Worm (Caenorhabditis elegans) whole organism, young adult: Measurements from ENCODE around the gene C40H5.2.

Source experiments
- B0019.2 ChIP-seq: fragments of 200-800 bp; sonication (Bioruptor generic); conservative IDR thresholded peaks from 2 replicates; pipeline ENCODE4 v1.3.6; 2022; ENCODE audit warnings: missing genetic modification reagents, missing genetic modification characterization, missing compliant biosample characterization
- F37B4.10 ChIP-seq: fragments of 200-800 bp; sonication (Bioruptor generic); IDR thresholded peaks from 2 replicates; pipeline ENCODE4 v1.3.6; 2022; ENCODE audit warnings: missing genetic modification characterization, missing compliant biosample characterization
- K11D2.4 ChIP-seq: fragments of 200-800 bp; sonication (Bioruptor generic); IDR thresholded peaks from 2 replicates; pipeline ENCODE4 v1.3.6; 2022; ENCODE audit warnings: missing genetic modification reagents, missing genetic modification characterization, missing compliant biosample characterization
- K12H6.12 ChIP-seq: fragments of 200-800 bp; sonication (Bioruptor generic); optimal IDR thresholded peaks from 2 replicates; lab custom pipeline; 2018; ENCODE audit warnings: mild to moderate bottlenecking, missing genetic modification characterization, missing compliant biosample characterization
- Y67H2A.10 ChIP-seq: fragments of 200-800 bp; sonication (Bioruptor generic); conservative IDR thresholded peaks from 2 replicates; pipeline ENCODE4 v1.3.6; 2022; ENCODE audit warnings: missing genetic modification reagents, missing genetic modification characterization, missing compliant biosample characterization
- atf-7 ChIP-seq: sonication (generic microtip); optimal IDR thresholded peaks from 2 replicates; lab custom pipeline; 2017; ENCODE audit warnings: mild to moderate bottlenecking, missing genetic modification characterization, missing compliant biosample characterization
- attf-5 ChIP-seq: fragments of 200-800 bp; sonication (Bioruptor generic); optimal IDR thresholded peaks from 2 replicates; lab custom pipeline; 2018; ENCODE audit warnings: mild to moderate bottlenecking, missing genetic modification characterization, missing compliant biosample characterization
- attf-6 ChIP-seq: fragments of 200-800 bp; sonication (Bioruptor generic); IDR thresholded peaks from 2 replicates; pipeline ENCODE4 v1.3.6; 2022; ENCODE audit warnings: missing genetic modification reagents, missing genetic modification characterization, missing compliant biosample characterization
- bed-1 ChIP-seq: fragments of 200-800 bp; sonication (Bioruptor generic); IDR thresholded peaks from 2 replicates; pipeline ENCODE4 v1.3.6; 2022; ENCODE audit warnings: missing genetic modification reagents, missing genetic modification characterization, missing compliant biosample characterization
- ccch-3 ChIP-seq: fragments of 200-800 bp; sonication (Bioruptor generic); optimal IDR thresholded peaks from 2 replicates; lab custom pipeline; 2018; ENCODE audit warnings: mild to moderate bottlenecking, missing genetic modification characterization, missing compliant biosample characterization
- ceh-100 ChIP-seq: fragments of 200-800 bp; sonication (Bioruptor generic); IDR thresholded peaks from 2 replicates; pipeline ENCODE4 v1.3.6; 2022; ENCODE audit warnings: missing genetic modification reagents, missing genetic modification characterization, missing compliant biosample characterization
- ceh-40 ChIP-seq: fragments of 200-800 bp; sonication (Bioruptor generic); IDR thresholded peaks from 2 replicates; pipeline ENCODE4 v1.3.6; 2022; ENCODE audit warnings: missing genetic modification characterization, missing compliant biosample characterization
- ceh-79 ChIP-seq: sonication (generic microtip); optimal IDR thresholded peaks from 2 replicates; lab custom pipeline; 2017; ENCODE audit warnings: mild to moderate bottlenecking, missing genetic modification characterization, missing compliant biosample characterization
- chd-7 ChIP-seq: sonication (generic microtip); optimal IDR thresholded peaks from 2 replicates; lab custom pipeline; 2016; ENCODE audit warnings: mild to moderate bottlenecking, missing genetic modification characterization, moderate library complexity, missing compliant biosample characterization
- die-1 ChIP-seq: sonication (generic microtip); optimal IDR thresholded peaks from 2 replicates; lab custom pipeline; 2016; ENCODE audit warnings: missing genotype, mild to moderate bottlenecking, missing genetic modification characterization, missing compliant biosample characterization
- dpff-1 ChIP-seq: sonication (generic microtip); optimal IDR thresholded peaks from 2 replicates; lab custom pipeline; 2017; ENCODE audit warnings: mild to moderate bottlenecking, missing genetic modification characterization, missing compliant biosample characterization
- egrh-3 ChIP-seq: fragments of 200-800 bp; sonication (Bioruptor generic); IDR thresholded peaks from 2 replicates; pipeline ENCODE4 v1.3.6; 2022; ENCODE audit warnings: missing genetic modification reagents, missing genetic modification characterization, missing compliant biosample characterization
- ekl-4 ChIP-seq: fragments of 200-800 bp; sonication (Bioruptor generic); IDR thresholded peaks from 2 replicates; pipeline ENCODE4 v1.3.6; 2022; ENCODE audit warnings: missing genetic modification reagents, missing genetic modification characterization, missing compliant biosample characterization
- ets-4 ChIP-seq: fragments of 200-800 bp; sonication (Bioruptor generic); optimal IDR thresholded peaks from 2 replicates; lab custom pipeline; 2018; ENCODE audit warnings: mild to moderate bottlenecking, missing genetic modification characterization, missing compliant biosample characterization
- lag-1 ChIP-seq: fragments of 200-800 bp; sonication (Bioruptor generic); IDR thresholded peaks from 2 replicates; pipeline ENCODE4 v1.3.6; 2022; ENCODE audit warnings: missing genetic modification reagents, missing genetic modification characterization, missing compliant biosample characterization
- let-607 ChIP-seq, 2 experiments: fragments of 200-800 bp in 1 of 2; sonication (Bioruptor generic) in 1 of 2; sonication (generic microtip) in 1 of 2; optimal IDR thresholded peaks; 2 replicates each; lab custom pipeline; 2016 to 2018; ENCODE audit warnings: mild to moderate bottlenecking in 2 of 2, missing compliant biosample characterization in 2 of 2, missing genetic modification characterization in 2 of 2, moderate library complexity in 2 of 2, missing genotype in 1 of 2
- lin-26 ChIP-seq: fragments of 200-800 bp; sonication (Bioruptor generic); IDR thresholded peaks from 2 replicates; pipeline ENCODE4 v1.3.6; 2022; ENCODE audit warnings: missing genetic modification reagents, missing genetic modification characterization, missing compliant biosample characterization
- lir-1 ChIP-seq: fragments of 200-800 bp; sonication (Bioruptor generic); conservative IDR thresholded peaks from 2 replicates; pipeline ENCODE4 v1.3.6; 2022; ENCODE audit warnings: missing genetic modification reagents, missing genetic modification characterization, missing compliant biosample characterization
- lsl-1 ChIP-seq: fragments of 200-800 bp; sonication (Bioruptor generic); optimal IDR thresholded peaks from 2 replicates; lab custom pipeline; 2018; ENCODE audit warnings: mild to moderate bottlenecking, missing genetic modification characterization, moderate library complexity, missing compliant biosample characterization
- madf-6 ChIP-seq: fragments of 200-800 bp; sonication (Bioruptor generic); IDR thresholded peaks from 2 replicates; pipeline ENCODE4 v1.3.6; 2022; ENCODE audit warnings: missing genetic modification reagents, missing genetic modification characterization, missing compliant biosample characterization
- mcd-1 ChIP-seq: fragments of 200-800 bp; sonication (Bioruptor generic); IDR thresholded peaks from 2 replicates; pipeline ENCODE4 v1.3.6; 2022; ENCODE audit warnings: missing genetic modification reagents, missing genetic modification characterization, missing compliant biosample characterization
- mes-4 ChIP-seq: sonication (generic microtip); optimal IDR thresholded peaks from 2 replicates; lab custom pipeline; 2016; ENCODE audit warnings: missing genotype, missing genetic modification characterization, missing compliant biosample characterization
- nfyb-1 ChIP-seq: fragments of 200-800 bp; sonication (Bioruptor generic); IDR thresholded peaks from 2 replicates; pipeline ENCODE4 v1.3.6; 2022; ENCODE audit warnings: missing genetic modification reagents, missing genetic modification characterization, missing compliant biosample characterization
- nhr-27 ChIP-seq: fragments of 200-800 bp; sonication (Bioruptor generic); optimal IDR thresholded peaks from 2 replicates; lab custom pipeline; 2018; ENCODE audit warnings: mild to moderate bottlenecking, missing genetic modification characterization, moderate library complexity, missing compliant biosample characterization
- nhr-80 ChIP-seq: sonication (generic microtip); optimal IDR thresholded peaks from 2 replicates; lab custom pipeline; 2016; ENCODE audit warnings: missing genetic modification characterization, missing compliant biosample characterization
- rec-8 ChIP-seq, 2 experiments: sonication (generic microtip); optimal IDR thresholded peaks; 2 replicates each; lab custom pipeline; 2016; ENCODE audit warnings: mild to moderate bottlenecking in 2 of 2, missing genetic modification characterization in 2 of 2, missing genetic modification reagents in 2 of 2, missing genotype in 2 of 2, missing biosample characterization in 1 of 2, missing compliant biosample characterization in 1 of 2, moderate library complexity in 1 of 2
- repo-1 ChIP-seq: sonication (generic microtip); optimal IDR thresholded peaks from 2 replicates; lab custom pipeline; 2017; ENCODE audit warnings: mild to moderate bottlenecking, missing genetic modification characterization, missing compliant biosample characterization
- sdz-38 ChIP-seq: sonication (generic microtip); optimal IDR thresholded peaks from 2 replicates; lab custom pipeline; 2016; ENCODE audit warnings: missing genotype, missing genetic modification characterization, missing compliant biosample characterization
- sea-2 ChIP-seq: fragments of 200-800 bp; sonication (Bioruptor generic); IDR thresholded peaks from 2 replicates; pipeline ENCODE4 v1.3.6; 2022; ENCODE audit warnings: missing genetic modification characterization, missing compliant biosample characterization
- somi-1 ChIP-seq: fragments of 200-800 bp; sonication (Bioruptor generic); optimal IDR thresholded peaks from 2 replicates; lab custom pipeline; 2018; ENCODE audit warnings: mild to moderate bottlenecking, missing genetic modification characterization, missing compliant biosample characterization
- tbx-9 ChIP-seq: sonication (generic microtip); optimal IDR thresholded peaks from 2 replicates; lab custom pipeline; 2016; ENCODE audit warnings: borderline replicate concordance, missing genetic modification characterization, inconsistent platforms, missing compliant biosample characterization
- unc-62 ChIP-seq: fragments of 150-350 bp; optimal IDR thresholded peaks from 2 replicates; lab custom pipeline; 2014; ENCODE audit warnings: missing biosample characterization, missing genetic modification reagents, missing genetic modification characterization
- xnd-1 ChIP-seq: sonication (generic microtip); optimal IDR thresholded peaks from 2 replicates; lab custom pipeline; 2016; ENCODE audit warnings: missing genotype, missing genetic modification reagents, missing genetic modification characterization, missing compliant biosample characterization
- zfh-2 ChIP-seq: fragments of 200-800 bp; sonication (Bioruptor generic); conservative IDR thresholded peaks from 2 replicates; pipeline ENCODE4 v1.3.6; 2022; ENCODE audit warnings: missing genetic modification reagents, missing genetic modification characterization, missing compliant biosample characterization
- zim-3 ChIP-seq: sonication (generic microtip); optimal IDR thresholded peaks from 2 replicates; lab custom pipeline; 2017; ENCODE audit warnings: mild to moderate bottlenecking, missing genetic modification characterization, moderate library complexity, missing compliant biosample characterization
- ztf-22 ChIP-seq: fragments of 200-800 bp; sonication (Bioruptor generic); optimal IDR thresholded peaks from 2 replicates; lab custom pipeline; 2018; ENCODE audit warnings: mild to moderate bottlenecking, missing genetic modification characterization, moderate library complexity, missing compliant biosample characterization
- ztf-25 ChIP-seq: fragments of 200-800 bp; sonication (Bioruptor generic); IDR thresholded peaks from 2 replicates; pipeline ENCODE4 v1.3.6; 2022; ENCODE audit warnings: missing genetic modification reagents, missing genetic modification characterization, missing compliant biosample characterization

Gene C40H5.2

DNA sequence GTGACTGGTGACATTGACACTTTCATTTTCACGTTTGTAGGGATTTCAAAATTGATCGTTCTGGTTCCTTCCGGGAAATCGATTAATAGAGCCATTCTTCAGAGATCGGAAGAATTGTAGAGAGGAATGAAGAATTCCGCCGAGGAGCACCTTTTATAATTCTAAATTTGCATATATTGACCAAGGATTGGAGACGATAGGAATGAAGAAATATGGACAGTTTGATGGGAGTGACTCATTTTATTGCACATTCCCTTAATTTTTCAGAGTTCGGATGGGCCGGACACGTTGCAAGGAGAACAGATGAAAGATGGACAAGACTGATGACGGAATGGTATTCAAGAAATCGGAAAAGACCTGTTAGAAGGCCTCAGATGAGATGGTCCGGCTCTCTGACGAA is 45.6 kb upstream of the C40H5.2 start, which contains the start of gene C44C10.15:
Gene C44C10.15, minus strand, starts transcription at position 101 of the 400 bp plus-strand sequence.
- no peak for TF ChIP-seq ekl-4
- no peak for TF ChIP-seq ceh-40 (GFP tag; lab: Robert Waterston, UW)
- TF ChIP-seq K11D2.4 (GFP tag; lab: Robert Waterston, UW) = no peak
- TF ChIP-seq ztf-22 (GFP tag; lab: Kevin White, UChicago) = no peak

DNA sequence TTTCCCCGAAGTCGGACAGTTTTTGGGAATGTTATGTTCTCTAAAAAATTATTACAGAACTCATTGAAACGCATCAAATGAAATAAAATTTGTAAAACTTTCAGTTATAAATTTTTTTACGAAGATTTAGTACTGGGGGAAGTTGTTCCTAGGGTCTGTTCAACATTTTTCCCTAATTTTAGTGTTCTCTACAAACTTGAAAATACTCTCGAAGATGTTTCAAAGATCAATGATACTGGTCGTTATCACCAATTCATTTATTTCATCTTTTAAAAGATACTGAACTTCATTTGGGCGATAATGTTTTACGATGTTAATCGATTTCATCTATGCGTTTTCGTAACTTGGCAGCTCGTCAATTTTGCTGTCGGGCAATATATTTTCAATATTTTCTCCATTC is 43.6 kb upstream of the C40H5.2 start, which contains the start of gene C44C10.3:
Gene C44C10.3, plus strand, starts transcription at position 301 of the 400 bp plus-strand sequence.
- TF ChIP-seq Y67H2A.10 (GFP tag; lab: Robert Waterston, UW) = no peak
- no peak for TF ChIP-seq somi-1 (GFP tag; lab: Kevin White, UChicago)
- no peak for TF ChIP-seq chd-7 (tag; lab: Kevin White, UChicago)
- TF ChIP-seq let-607 (tag; optimal IDR thresholded peaks at IDR 0.05; lab: Kevin White, UChicago) = no peak
- TF ChIP-seq F37B4.10 = no peak
- no peak for TF ChIP-seq dpff-1
- TF ChIP-seq lag-1 (GFP tag; lab: Robert Waterston, UW) = no peak
- no peak for TF ChIP-seq ceh-100 (GFP tag; lab: Robert Waterston, UW)
- no peak for TF ChIP-seq B0019.2
- TF ChIP-seq madf-6 (GFP tag; lab: Robert Waterston, UW) = no peak
- TF ChIP-seq tbx-9 (tag; lab: Kevin White, UChicago) = no peak
- no peak for TF ChIP-seq ccch-3 (GFP tag; lab: Kevin White, UChicago)
- no peak for TF ChIP-seq attf-6 (GFP tag; lab: Robert Waterston, UW)
- no peak for TF ChIP-seq K12H6.12 (tag; lab: Kevin White, UChicago)
- no peak for TF ChIP-seq mcd-1
- TF ChIP-seq zim-3 (tag; lab: Kevin White, UChicago) = no peak
- no peak for TF ChIP-seq die-1 (tag; lab: Kevin White, UChicago)
- TF ChIP-seq repo-1 (tag; lab: Kevin White, UChicago) = no peak
- no peak for TF ChIP-seq attf-5
- TF ChIP-seq, all 124 proteins: peak for 0

DNA sequence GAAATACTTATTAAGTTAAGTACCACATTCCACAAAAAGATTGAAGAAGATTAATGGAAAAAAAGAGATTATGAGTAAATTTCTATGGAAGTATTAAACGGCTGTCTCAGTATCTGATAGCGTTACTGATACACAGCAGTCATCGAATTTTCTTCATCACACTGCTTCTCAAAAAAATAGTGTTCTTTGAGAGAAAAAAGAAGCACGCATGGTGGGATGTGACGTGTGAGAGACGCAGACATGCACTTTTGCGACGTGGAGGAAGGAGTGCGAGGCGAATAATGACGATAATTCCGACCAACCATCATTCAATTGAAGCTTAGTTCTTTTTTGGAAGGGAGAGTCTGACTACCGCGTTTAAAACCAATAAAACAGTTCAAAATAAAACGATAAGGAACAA is 35.6 kb upstream of the C40H5.2 start, which contains the start of gene C44C10.11:
Gene C44C10.11, minus strand, starts transcription at position 115 of the 400 bp plus-strand sequence.
- TF ChIP-seq atf-7 (tag; lab: Kevin White, UChicago) (peak; percentile 75), ceh-79 (tag; lab: Kevin White, UChicago) (no peak), lsl-1 (GFP tag; lab: Kevin White, UChicago) (no peak), lir-1 (GFP tag; lab: Robert Waterston, UW) (no peak), unc-62 (GFP tag; lab: Kevin White, UChicago) (peak; percentile 49), xnd-1 (no peak), Y67H2A.10 (GFP tag; lab: Robert Waterston, UW) (no peak), ets-4 (peak; percentile 80), rec-8 (tag; optimal IDR thresholded peaks at IDR 0.05; lab: Kevin White, UChicago) (no peak), nhr-80 (peak; percentile 99), let-607 (tag; optimal IDR thresholded peaks at IDR 0.05; lab: Kevin White, UChicago) (peak; percentile 88 to 91)

DNA sequence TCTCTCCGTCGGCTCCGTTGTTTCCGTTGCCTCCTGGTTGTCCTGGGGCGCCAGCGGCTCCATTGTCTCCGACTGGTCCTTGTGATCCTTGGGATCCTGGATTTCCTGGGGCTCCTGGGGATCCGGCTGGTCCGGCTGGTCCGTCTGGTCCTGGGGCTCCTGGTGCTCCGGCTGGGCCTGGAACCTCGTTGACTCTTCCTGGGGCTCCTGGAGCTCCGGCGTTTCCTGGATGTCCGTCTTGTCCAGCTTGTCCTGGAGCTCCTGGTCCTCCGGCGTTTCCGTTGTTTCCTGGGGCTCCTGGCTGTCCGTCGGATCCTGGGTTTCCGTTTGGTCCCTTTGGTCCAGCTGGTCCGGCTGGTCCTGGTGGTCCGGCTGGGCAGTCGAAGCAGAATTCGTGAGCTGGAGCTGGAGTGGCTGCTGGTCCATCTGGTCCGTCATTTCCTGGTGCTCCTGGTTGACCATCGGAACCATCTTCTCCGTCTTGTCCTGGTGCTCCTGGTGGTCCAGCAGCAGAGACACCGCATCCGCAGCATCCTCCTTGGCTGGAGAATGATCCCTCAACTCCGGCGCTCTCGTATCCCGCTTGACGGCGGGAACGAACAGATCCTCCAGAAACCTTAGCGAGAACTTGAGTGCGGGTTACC is 34.3 kb upstream of the C40H5.2 start:
- TF ChIP-seq unc-62 (GFP tag; lab: Kevin White, UChicago) (no peak), nfyb-1 (GFP tag; lab: Robert Waterston, UW) (0 out of 2 replicates have a peak, but pooled peaks have one; percentile 17), bed-1 (GFP tag; lab: Robert Waterston, UW) (no peak), chd-7 (tag; lab: Kevin White, UChicago) (no peak), sea-2 (no peak), lin-26 (GFP tag; lab: Robert Waterston, UW) (no peak), mes-4 (no peak), egrh-3 (GFP tag; lab: Robert Waterston, UW) (peak; percentile 95), sdz-38 (tag; lab: Kevin White, UChicago) (no peak), nhr-27 (tag; lab: Kevin White, UChicago) (no peak), zfh-2 (GFP tag; lab: Robert Waterston, UW) (peak; percentile 90), ztf-25 (0 out of 2 replicates have a peak, but pooled peaks have one; percentile 13)
